Worm (Caenorhabditis elegans) whole organism, mixed stage, embryonic: ENCODE data around the gene C28H8.8.

Source experiments
- M03D4.4 ChIP-seq: sonication (generic microtip); optimal IDR thresholded peaks from 2 replicates; lab custom pipeline; 2017; ENCODE audit warnings: mild to moderate bottlenecking, missing genetic modification characterization, missing compliant biosample characterization
- bed-3 ChIP-seq: fragments of 200-800 bp; sonication (Bioruptor generic); optimal IDR thresholded peaks from 3 replicates; lab custom pipeline; 2018; ENCODE audit warnings: mild to moderate bottlenecking, missing genetic modification characterization, moderate library complexity, missing compliant biosample characterization
- blmp-1 ChIP-seq: fragments of 150-350 bp; optimal IDR thresholded peaks from 2 replicates; lab custom pipeline; 2014; ENCODE audit warnings: missing biosample characterization, missing genetic modification characterization
- ceh-39 ChIP-seq: fragments of 150-350 bp; optimal IDR thresholded peaks from 2 replicates; lab custom pipeline; 2014; ENCODE audit warnings: missing biosample characterization, missing genetic modification characterization
- ceh-43 ChIP-seq: fragments of 200-800 bp; sonication (Bioruptor generic); optimal IDR thresholded peaks from 2 replicates; lab custom pipeline; 2018; ENCODE audit warnings: mild to moderate bottlenecking, missing genetic modification characterization, moderate library complexity, missing compliant biosample characterization
- ceh-83 ChIP-seq: fragments of 200-800 bp; sonication (Bioruptor generic); optimal IDR thresholded peaks from 2 replicates; lab custom pipeline; 2018; ENCODE audit warnings: mild to moderate bottlenecking, missing genetic modification characterization, missing compliant biosample characterization
- ces-1 ChIP-seq: fragments of 150-350 bp; optimal IDR thresholded peaks from 2 replicates; lab custom pipeline; 2014; ENCODE audit warnings: missing biosample characterization, missing genetic modification reagents, missing genetic modification characterization
- cnd-1 ChIP-seq: fragments of 200-800 bp; sonication (Bioruptor generic); optimal IDR thresholded peaks from 2 replicates; lab custom pipeline; 2018; ENCODE audit warnings: mild to moderate bottlenecking, missing genetic modification characterization, missing compliant biosample characterization
- elt-1 ChIP-seq: sonication (generic microtip); optimal IDR thresholded peaks from 2 replicates; lab custom pipeline; 2017; ENCODE audit warnings: missing genetic modification characterization, mild to moderate bottlenecking, missing compliant biosample characterization, antibody characterized with exemption, moderate library complexity, borderline replicate concordance; ENCODE audit not compliant: insufficient read depth
- elt-3 ChIP-seq: fragments of 150-350 bp; optimal IDR thresholded peaks from 2 replicates; lab custom pipeline; 2014; ENCODE audit warnings: missing biosample characterization, missing genetic modification characterization
- flh-1 ChIP-seq: fragments of 200-800 bp; sonication (Bioruptor generic); optimal IDR thresholded peaks from 2 replicates; lab custom pipeline; 2018; ENCODE audit warnings: mild to moderate bottlenecking, missing genetic modification characterization, moderate library complexity, missing compliant biosample characterization
- ham-2 ChIP-seq: fragments of 200-800 bp; sonication (Bioruptor generic); optimal IDR thresholded peaks from 2 replicates; lab custom pipeline; 2018; ENCODE audit warnings: mild to moderate bottlenecking, missing genetic modification characterization, missing compliant biosample characterization
- hlh-1 ChIP-seq: fragments of 150-350 bp; optimal IDR thresholded peaks from 2 replicates; lab custom pipeline; 2014; ENCODE audit warnings: missing biosample characterization, missing genetic modification reagents, missing genetic modification characterization
- lin-13 ChIP-seq: fragments of 150-350 bp; optimal IDR thresholded peaks from 2 replicates; lab custom pipeline; 2014; ENCODE audit warnings: missing biosample characterization, missing genetic modification characterization
- lin-32 ChIP-seq: fragments of 200-800 bp; sonication (Bioruptor generic); optimal IDR thresholded peaks from 2 replicates; lab custom pipeline; 2018; ENCODE audit warnings: mild to moderate bottlenecking, missing genetic modification characterization, missing compliant biosample characterization
- lsy-2 ChIP-seq: fragments of 150-350 bp; optimal IDR thresholded peaks from 2 replicates; lab custom pipeline; 2014; ENCODE audit warnings: missing biosample characterization, missing genetic modification characterization
- mab-5 ChIP-seq: fragments of 150-350 bp; optimal IDR thresholded peaks from 2 replicates; lab custom pipeline; 2014; ENCODE audit warnings: missing biosample characterization, missing genetic modification characterization
- mep-1 ChIP-seq: fragments of 150-350 bp; optimal IDR thresholded peaks from 2 replicates; lab custom pipeline; 2017; ENCODE audit warnings: missing biosample characterization, missing genetic modification reagents, missing genetic modification characterization, inconsistent platforms
- mls-2 ChIP-seq: sonication (generic microtip); optimal IDR thresholded peaks from 2 replicates; lab custom pipeline; 2016; ENCODE audit warnings: mild to moderate bottlenecking, missing genetic modification characterization, moderate library complexity, missing compliant biosample characterization
- nhr-12 ChIP-seq: fragments of 150-350 bp; optimal IDR thresholded peaks from 2 replicates; lab custom pipeline; 2014; ENCODE audit warnings: missing biosample characterization, missing genetic modification characterization
- nhr-2 ChIP-seq: fragments of 150-350 bp; optimal IDR thresholded peaks from 2 replicates; lab custom pipeline; 2014; ENCODE audit warnings: missing biosample characterization, missing genetic modification characterization
- nhr-237 ChIP-seq: fragments of 150-350 bp; optimal IDR thresholded peaks from 2 replicates; lab custom pipeline; 2014; ENCODE audit warnings: missing biosample characterization, missing genetic modification characterization
- nhr-28 ChIP-seq: fragments of 150-350 bp; optimal IDR thresholded peaks from 2 replicates; lab custom pipeline; 2014; ENCODE audit warnings: missing biosample characterization, missing genetic modification characterization
- pha-4 ChIP-seq: fragments of 150-350 bp; optimal IDR thresholded peaks from 2 replicates; lab custom pipeline; 2018; ENCODE audit warnings: missing biosample characterization, missing genetic modification reagents, missing genetic modification characterization
- sem-2 ChIP-seq: fragments of 200-800 bp; sonication (Bioruptor generic); optimal IDR thresholded peaks from 2 replicates; lab custom pipeline; 2018; ENCODE audit warnings: mild to moderate bottlenecking, missing genetic modification characterization, missing compliant biosample characterization
- snpc-4 ChIP-seq: fragments of 150-350 bp; optimal IDR thresholded peaks from 2 replicates; lab custom pipeline; 2014; ENCODE audit warnings: missing biosample characterization, missing genetic modification characterization
- sptf-1 ChIP-seq: sonication (generic microtip); optimal IDR thresholded peaks from 2 replicates; lab custom pipeline; 2017; ENCODE audit warnings: mild to moderate bottlenecking, missing genetic modification characterization, moderate library complexity, missing compliant biosample characterization
- tbx-8 ChIP-seq: fragments of 200-800 bp; sonication (Bioruptor generic); optimal IDR thresholded peaks from 2 replicates; lab custom pipeline; 2018; ENCODE audit warnings: mild to moderate bottlenecking, missing genetic modification characterization, moderate library complexity, missing compliant biosample characterization
- unc-120 ChIP-seq: sonication (generic microtip); optimal IDR thresholded peaks from 2 replicates; lab custom pipeline; 2017; ENCODE audit warnings: missing genetic modification characterization, missing compliant biosample characterization; ENCODE audit not compliant: poor library complexity, severe bottlenecking
- unc-39 ChIP-seq: fragments of 150-350 bp; optimal IDR thresholded peaks from 2 replicates; lab custom pipeline; 2014; ENCODE audit warnings: missing biosample characterization, missing genetic modification characterization
- unc-62 ChIP-seq: fragments of 150-350 bp; optimal IDR thresholded peaks from 2 replicates; lab custom pipeline; 2014; ENCODE audit warnings: missing biosample characterization, missing genetic modification reagents, missing genetic modification characterization
- ztf-11 ChIP-seq: fragments of 150-350 bp; optimal IDR thresholded peaks from 2 replicates; lab custom pipeline; 2014; ENCODE audit warnings: missing biosample characterization, missing genetic modification characterization

C28H8.8 gene

DNA sequence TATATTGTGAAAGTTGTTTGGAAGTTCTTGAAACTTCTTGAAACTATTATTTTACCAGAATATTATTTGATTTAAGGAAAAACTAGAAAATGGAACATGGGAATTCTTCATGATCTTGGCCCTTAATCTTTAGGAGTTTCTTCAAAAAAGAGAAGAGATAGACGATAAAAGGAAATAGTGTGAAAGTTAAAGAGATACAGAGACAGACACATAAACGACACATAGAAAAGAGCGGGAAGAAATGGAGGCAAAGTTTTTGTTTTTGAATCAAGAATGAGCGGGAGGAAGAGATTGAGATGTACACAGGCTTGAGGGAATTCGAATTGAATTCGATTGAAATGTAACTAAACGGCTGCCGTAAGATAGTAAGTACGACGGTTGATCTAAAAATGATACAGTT, 8.9 kb upstream of the C28H8.8 start:
- TF ChIP-seq ces-1 (GFP tag; lab: Kevin White, UChicago) (peak; percentile 27), unc-62 (no peak), elt-1 (tag; lab: Kevin White, UChicago) (no peak), nhr-12 (tag; lab: Kevin White, UChicago) (no peak), unc-120 (tag; lab: Kevin White, UChicago) (no peak)
- TF ChIP-seq, all 35 proteins: peak for 1

DNA sequence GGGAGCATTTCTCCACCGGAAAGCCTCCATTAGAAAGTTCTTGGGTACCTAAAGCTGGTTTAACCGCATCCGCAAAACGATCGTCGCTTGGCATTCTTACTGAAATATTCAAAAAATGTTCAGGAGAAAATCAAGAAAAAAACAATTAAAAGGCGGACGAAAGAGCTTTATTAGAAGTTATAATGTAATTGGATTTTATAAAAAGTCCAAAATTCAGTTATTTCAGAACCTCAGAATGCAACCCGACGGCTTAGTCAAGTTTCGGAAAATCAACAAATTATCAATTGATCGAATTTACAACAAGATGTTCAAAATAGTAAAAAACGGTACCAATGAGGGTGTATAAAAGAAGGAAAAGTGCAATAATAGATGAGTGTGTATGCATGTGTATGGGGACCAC, 7.3 kb upstream of the C28H8.8 start, which contains the start of gene pxl-1:
TSS of gene pxl-1 (minus strand) at position 101 of the 400 bp plus-strand sequence.
- TF ChIP-seq nhr-28 (tag; lab: Kevin White, UChicago) (no peak), lin-32 (GFP tag; lab: Kevin White, UChicago) (no peak), flh-1 (GFP tag; lab: Kevin White, UChicago) (no peak), ceh-83 (no peak), nhr-2 (no peak), tbx-8 (no peak), ces-1 (GFP tag; lab: Kevin White, UChicago) (no peak), unc-39 (tag; lab: Kevin White, UChicago) (no peak), nhr-237 (tag; lab: Kevin White, UChicago) (no peak), mep-1 (tag; lab: Kevin White, UChicago) (no peak)

DNA sequence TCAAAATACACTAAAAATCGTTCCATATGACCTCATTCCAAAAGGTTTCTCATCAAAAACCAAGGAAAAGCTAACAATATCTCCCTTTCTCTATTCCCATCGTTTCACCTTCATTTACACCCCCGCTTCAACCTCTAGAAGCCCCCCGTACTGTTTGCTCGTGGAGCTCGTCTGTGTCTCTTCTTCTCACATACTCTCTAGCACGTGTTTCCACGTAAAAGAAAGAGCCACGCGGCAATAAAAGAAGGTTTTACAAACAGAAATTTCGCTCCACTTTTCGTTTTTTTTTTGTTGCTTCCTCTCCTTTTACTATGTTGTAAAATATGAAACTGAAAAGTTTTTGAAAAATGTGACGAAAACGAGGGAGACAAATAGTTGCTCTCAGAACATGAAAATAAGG, 4.3 kb upstream of the C28H8.8 start:
- TF ChIP-seq nhr-2 (no peak), elt-3 (tag; lab: Kevin White, UChicago) (no peak), nhr-28 (tag; lab: Kevin White, UChicago) (no peak), ceh-39 (tag; lab: Kevin White, UChicago) (no peak), tbx-8 (no peak), lsy-2 (tag; lab: Kevin White, UChicago) (no peak)

DNA sequence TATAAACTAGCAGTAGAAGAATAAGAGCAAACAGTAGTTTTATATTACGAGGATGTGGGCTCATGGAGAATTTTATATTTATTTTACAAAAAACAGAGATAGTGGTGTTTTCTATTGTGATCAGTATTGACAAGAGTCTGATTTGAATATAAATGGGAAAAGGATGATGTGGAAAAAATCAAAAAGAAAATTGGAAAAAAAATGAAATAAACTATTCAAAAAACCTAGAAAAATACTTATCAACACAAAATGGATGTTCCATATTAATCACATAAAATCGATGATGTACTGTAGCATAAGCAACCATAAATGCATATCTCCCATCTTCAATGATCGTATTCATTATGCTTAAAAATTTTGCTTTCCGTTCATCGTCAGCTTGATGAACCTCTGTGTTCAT, 1.7 kb downstream of the C28H8.8 start, which contains the start of gene C28H8.7:
TSS of gene C28H8.7 (minus strand) at position 101 of the 400 bp plus-strand sequence.
- TF ChIP-seq blmp-1 (tag; lab: Kevin White, UChicago), result no peak
- no peak for TF ChIP-seq sem-2 (GFP tag; lab: Kevin White, UChicago)
- no peak for TF ChIP-seq cnd-1 (tag; lab: Kevin White, UChicago)
- TF ChIP-seq bed-3 (GFP tag; lab: Kevin White, UChicago), result no peak
- TF ChIP-seq elt-1 (tag; lab: Kevin White, UChicago), result no peak
- no peak for TF ChIP-seq ceh-39 (tag; lab: Kevin White, UChicago)
- no peak for TF ChIP-seq pha-4 (tag; lab: Kevin White, UChicago)
- TF ChIP-seq ztf-11 (tag; lab: Kevin White, UChicago), result no peak
- TF ChIP-seq lin-13 (tag; lab: Kevin White, UChicago), result no peak
- no peak for TF ChIP-seq ham-2 (GFP tag; lab: Kevin White, UChicago)
- no peak for TF ChIP-seq mep-1 (tag; lab: Kevin White, UChicago)
- TF ChIP-seq nhr-237 (tag; lab: Kevin White, UChicago), result no peak
- TF ChIP-seq hlh-1 (tag; lab: Kevin White, UChicago), result no peak
- no peak for TF ChIP-seq sptf-1
- TF ChIP-seq ceh-43 (GFP tag; lab: Kevin White, UChicago), result no peak
- no peak for TF ChIP-seq lsy-2 (tag; lab: Kevin White, UChicago)
- TF ChIP-seq flh-1 (GFP tag; lab: Kevin White, UChicago), result no peak
- no peak for TF ChIP-seq nhr-2
- no peak for TF ChIP-seq snpc-4
- TF ChIP-seq unc-39 (tag; lab: Kevin White, UChicago), result no peak

DNA sequence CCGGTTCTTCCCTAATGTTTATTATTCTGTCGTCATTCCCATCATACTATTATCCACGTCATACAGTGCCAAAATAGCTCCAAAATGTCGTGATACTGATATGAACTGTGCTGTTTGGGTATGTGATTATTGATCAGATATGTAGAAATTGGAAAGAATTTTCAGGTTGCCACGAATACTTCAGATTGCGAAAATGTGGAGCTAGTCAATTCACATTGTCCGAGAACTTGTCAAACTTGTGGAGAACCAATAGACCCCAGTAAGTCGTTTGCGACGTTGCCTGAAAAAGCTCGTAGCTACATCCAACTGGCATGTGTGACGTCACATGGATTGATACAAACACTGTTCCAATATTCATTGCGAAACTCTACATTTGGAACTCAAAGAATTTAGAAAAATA, 4.1 kb downstream of the C28H8.8 start:
- TF ChIP-seq ces-1 (GFP tag; lab: Kevin White, UChicago) (no peak), unc-120 (tag; lab: Kevin White, UChicago) (no peak), snpc-4 (no peak), mls-2 (no peak), ceh-39 (tag; lab: Kevin White, UChicago) (no peak), hlh-1 (tag; lab: Kevin White, UChicago) (no peak), ceh-43 (GFP tag; lab: Kevin White, UChicago) (no peak), cnd-1 (tag; lab: Kevin White, UChicago) (no peak), mab-5 (tag; lab: Kevin White, UChicago) (no peak), ham-2 (GFP tag; lab: Kevin White, UChicago) (no peak), sem-2 (GFP tag; lab: Kevin White, UChicago) (no peak), M03D4.4 (tag; lab: Kevin White, UChicago) (no peak)
